Fruit fly (Drosophila melanogaster) S2 (cell line): ENCODE data around the gene Pi3K68D.

Experiments used
- CG8478 ChIP-seq: fragments of >200 bp; optimal IDR thresholded peaks from 2 replicates; lab custom pipeline; 2018
- CTCF ChIP-seq, 2 experiments: fragments of >200 bp; optimal IDR thresholded peaks; 2 replicates each; lab custom pipeline; 2018

Gene Pi3K68D

dm6 chr3L:11814655-11815054 lies 24.8 kb upstream of the Pi3K68D start, which contains the start of gene Cubn2:
Gene Cubn2 (minus strand): TSS chr3L:11814755.
- TF ChIP-seq CG8478 (no peak), CTCF (optimal IDR thresholded peaks at IDR 0.05; lab: Kevin White, UChicago) (no peak)

- no peak for TF ChIP-seq CTCF (optimal IDR thresholded peaks at IDR 0.05; lab: Kevin White, UChicago)
- no peak for TF ChIP-seq CG8478
These were observed 11.8 kb upstream of the Pi3K68D start for dm6 chr3L:11801622-11802021.

dm6 chr3L:11800761-11801160 lies 10.9 kb upstream of the Pi3K68D start, which contains the start of gene Gcat:
Gene Gcat (minus strand): TSS chr3L:11800861.
- TF ChIP-seq CTCF (optimal IDR thresholded peaks at IDR 0.05; lab: Kevin White, UChicago) (no peak), CG8478 (no peak)

dm6 chr3L:11795440-11795983 lies 5.7 kb upstream of the Pi3K68D start, which contains the start of gene Klp68D:
Gene Klp68D (plus strand): TSS chr3L:11795614.
- TF ChIP-seq CTCF (optimal IDR thresholded peaks at IDR 0.05; lab: Kevin White, UChicago) (no peak), CG8478 (no peak)

- no peak for TF ChIP-seq CTCF (optimal IDR thresholded peaks at IDR 0.05; lab: Kevin White, UChicago)
- no peak for TF ChIP-seq CG8478
These were observed 3.5 kb upstream of the Pi3K68D start, which contains the start of the genes twy and CG10907 for dm6 chr3L:11793233-11793800. Gene twy (minus strand): TSS chr3L:11793283. Gene CG10907 (plus strand): TSS chr3L:11793514.

dm6 chr3L:11788936-11789352 lies 869 bp downstream of the Pi3K68D start:
- no peak for TF ChIP-seq CG8478
- TF ChIP-seq CTCF (optimal IDR thresholded peaks at IDR 0.05; lab: Kevin White, UChicago) = no peak

- TF ChIP-seq CG8478 (no peak), CTCF (optimal IDR thresholded peaks at IDR 0.05; lab: Kevin White, UChicago) (no peak)
These were observed 1.6 kb downstream of the Pi3K68D start for dm6 chr3L:11788195-11788594.

- TF ChIP-seq CTCF (optimal IDR thresholded peaks at IDR 0.05; lab: Kevin White, UChicago) = no peak
- TF ChIP-seq CG8478 = no peak
These were observed 4.5 kb downstream of the Pi3K68D start for dm6 chr3L:11785291-11785690.

dm6 chr3L:11777348-11777958 lies 12.4 kb downstream of the Pi3K68D start:
- no peak for TF ChIP-seq CG8478
- TF ChIP-seq CTCF (optimal IDR thresholded peaks at IDR 0.05; lab: Kevin White, UChicago) = no peak

- TF ChIP-seq CTCF (optimal IDR thresholded peaks at IDR 0.05; lab: Kevin White, UChicago) (no peak), CG8478 (no peak)
These were observed 13.1 kb downstream of the Pi3K68D start, which contains the start of gene CG14131 for dm6 chr3L:11776731-11777130. Gene CG14131 (plus strand): TSS chr3L:11777073.

- TF ChIP-seq CTCF (optimal IDR thresholded peaks at IDR 0.05; lab: Kevin White, UChicago) (no peak), CG8478 (no peak)
These were observed 15.4 kb downstream of the Pi3K68D start, which contains the start of gene Tim13 for dm6 chr3L:11774401-11774800. Gene Tim13 (minus strand): TSS chr3L:11774501.

dm6 chr3L:11773796-11774195 lies 16.0 kb downstream of the Pi3K68D start:
- TF ChIP-seq CG8478 (no peak), CTCF (optimal IDR thresholded peaks at IDR 0.05; lab: Kevin White, UChicago) (no peak)

- no peak for TF ChIP-seq CG8478
- TF ChIP-seq CTCF (optimal IDR thresholded peaks at IDR 0.05; lab: Kevin White, UChicago) = no peak
These were observed 17.2 kb downstream of the Pi3K68D start for dm6 chr3L:11772608-11773017.

dm6 chr3L:11772057-11772456 lies 17.8 kb downstream of the Pi3K68D start, which contains the start of gene Muc68D:
Gene Muc68D (minus strand): TSS chr3L:11772157.
- TF ChIP-seq CG8478 = no peak
- TF ChIP-seq CTCF (optimal IDR thresholded peaks at IDR 0.05; lab: Kevin White, UChicago) = no peak

- no peak for TF ChIP-seq CTCF (optimal IDR thresholded peaks at IDR 0.05; lab: Kevin White, UChicago)
- no peak for TF ChIP-seq CG8478
These were observed 23.2 kb downstream of the Pi3K68D start for dm6 chr3L:11766563-11766962.

dm6 chr3L:11765695-11766232 lies 24.0 kb downstream of the Pi3K68D start, which contains the start of gene loaf:
Gene loaf (minus strand): TSS chr3L:11766182.
- TF ChIP-seq CG8478 = no peak
- no peak for TF ChIP-seq CTCF (optimal IDR thresholded peaks at IDR 0.05; lab: Kevin White, UChicago)
